Fruit fly (Drosophila melanogaster) S2 (cell line): ENCODE measurements around the gene M1BP.

Experiments used
- CG8478 ChIP-seq: fragments of >200 bp; optimal IDR thresholded peaks from 2 replicates; lab custom pipeline; 2018
- CTCF ChIP-seq, 2 experiments: fragments of >200 bp; optimal IDR thresholded peaks; 2 replicates each; lab custom pipeline; 2018

- TF ChIP-seq CG8478 (lab: Kevin White, UChicago) (no peak), CTCF (optimal IDR thresholded peaks at IDR 0.05; lab: Kevin White, UChicago) (no peak)
Measured at dm6 chr3R:8683280-8683679, 48.2 kb downstream of the M1BP start.
